Worm (Caenorhabditis elegans): ENCODE results near the gene C27A7.9.

DNA sequence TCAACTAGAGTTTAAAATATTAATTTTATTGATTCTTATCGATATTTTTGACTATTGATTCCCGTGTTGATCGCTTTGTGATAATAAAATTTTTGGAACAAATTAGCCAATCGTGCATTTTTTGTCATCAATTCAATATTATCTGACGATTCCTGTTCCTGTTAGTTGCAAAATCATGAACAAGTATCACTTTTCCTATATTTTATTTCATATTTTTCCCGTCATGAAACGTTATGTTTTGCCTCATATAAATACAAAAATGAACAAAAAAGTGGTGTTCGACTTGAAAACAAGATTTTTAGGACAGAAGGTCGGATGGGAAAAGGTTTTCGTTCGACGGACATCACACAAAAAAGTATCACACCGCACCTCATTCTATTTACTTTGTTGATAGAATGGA lies 33.2 kb downstream of the C27A7.9 start, which contains the start of gene C13C4.6:
- TF ChIP-seq lin-39 (tag; optimal IDR thresholded peaks at IDR 0.05) (no peak), aly-2 (tag; optimal IDR thresholded peaks at IDR 0.05) (no peak), nfya-1 (tag; optimal IDR thresholded peaks at IDR 0.05; ENCODE audit: insufficient read depth) (no peak), ztf-11 (tag; optimal IDR thresholded peaks at IDR 0.05) (no peak)

Data from whole organism, L3 larva.